Worm (Caenorhabditis elegans): ENCODE data around the gene C31H2.14.

- TF ChIP-seq nhr-11 (tag; optimal IDR thresholded peaks at IDR 0.05) (no peak), nhr-28 (tag; optimal IDR thresholded peaks at IDR 0.05) (no peak), nhr-237 (tag; optimal IDR thresholded peaks at IDR 0.05) (no peak), ama-1 (optimal IDR thresholded peaks at IDR 0.05) (no peak), mdl-1 (tag; optimal IDR thresholded peaks at IDR 0.05) (peak in 1 of 2 experiments; percentile 68), dpl-1 (GFP tag; optimal IDR thresholded peaks at IDR 0.05) (no peak), ztf-11 (tag; optimal IDR thresholded peaks at IDR 0.05) (no peak), zag-1 (tag; optimal IDR thresholded peaks at IDR 0.05) (no peak), nhr-77 (tag; optimal IDR thresholded peaks at IDR 0.05) (peak; percentile 22), nhr-12 (tag; optimal IDR thresholded peaks at IDR 0.05) (no peak)
Measured at ce11 chrX:5119246-5119645, 28.8 kb upstream of the C31H2.14 start.
